In genomic region chrIV:12605401-12605800, ce11 we compare ENCODE assay signal across 8 worm cellular contexts.
TF ChIP-seq lines count a peak whose summit lies in the region.

TSS of gene Y55D9A.2 (minus strand) at chrIV:12605431.

TF ChIP-seq in whole organism, L1 larva, 84 proteins besides CTCF, POLR2A, EP300 and RAD21 (continues in another document):
- TF ChIP-seq alr-1 (tag; optimal IDR thresholded peaks at IDR 0.05; lab: Kevin White, UChicago; ENCODE audit: borderline replicate concordance) (no peak), snpc-4 (tag; optimal IDR thresholded peaks at IDR 0.05; lab: Kevin White, UChicago) (no peak), mab-9 (GFP tag; IDR thresholded peaks at IDR 0.05; lab: Robert Waterston, UW) (no peak), nhr-90 (tag; optimal IDR thresholded peaks at IDR 0.05; lab: Kevin White, UChicago; ENCODE audit: poor library complexity) (peak; percentile 46), swsn-7 (tag; optimal IDR thresholded peaks at IDR 0.05; lab: Kevin White, UChicago) (peak; percentile 34), ceh-88 (GFP tag; IDR thresholded peaks at IDR 0.05; lab: Robert Waterston, UW) (no peak), nhr-85 (tag; lab: Kevin White, UChicago) (no peak), efl-3 (GFP tag; optimal IDR thresholded peaks at IDR 0.05; lab: Kevin White, UChicago) (no peak), ceh-82 (tag; optimal IDR thresholded peaks at IDR 0.05; lab: Kevin White, UChicago) (peak in 1 of 3 experiments; percentile 23), nhr-12 (tag; optimal IDR thresholded peaks at IDR 0.05; lab: Kevin White, UChicago) (no peak), dsc-1 (tag; optimal IDR thresholded peaks at IDR 0.05; lab: Kevin White, UChicago) (no peak)

TF ChIP-seq in whole organism, L2 larva, 48 proteins besides CTCF, POLR2A, EP300 and RAD21 (continues in another document):
- TF ChIP-seq mdl-1 (tag; optimal IDR thresholded peaks at IDR 0.05; lab: Kevin White, UChicago) (no peak), sma-9 (GFP tag; optimal IDR thresholded peaks at IDR 0.05; lab: Kevin White, UChicago) (no peak), sma-9 (tag; optimal IDR thresholded peaks at IDR 0.05; lab: Kevin White, UChicago) (no peak), gmeb-1 (tag; optimal IDR thresholded peaks at IDR 0.05; lab: Kevin White, UChicago) (peak; percentile 63), elt-3 (tag; optimal IDR thresholded peaks at IDR 0.05; lab: Kevin White, UChicago) (no peak), lin-11 (tag; optimal IDR thresholded peaks at IDR 0.05; lab: Kevin White, UChicago) (no peak), egl-27 (tag; optimal IDR thresholded peaks at IDR 0.05; lab: Kevin White, UChicago) (no peak), elt-1 (tag; optimal IDR thresholded peaks at IDR 0.05; lab: Kevin White, UChicago) (no peak), nhr-12 (tag; optimal IDR thresholded peaks at IDR 0.05; lab: Kevin White, UChicago) (no peak), dmd-4 (tag; optimal IDR thresholded peaks at IDR 0.05; lab: Kevin White, UChicago) (no peak), unc-55 (GFP tag; optimal IDR thresholded peaks at IDR 0.05; lab: Kevin White, UChicago) (peak; percentile 46), nhr-25 (tag; optimal IDR thresholded peaks at IDR 0.05; lab: Kevin White, UChicago) (no peak)

TF ChIP-seq in whole organism, L3 larva, 47 proteins besides CTCF, POLR2A, EP300 and RAD21:
- TF ChIP-seq lin-15B (tag; optimal IDR thresholded peaks at IDR 0.05; lab: Kevin White, UChicago) = peak; percentile 79
- TF ChIP-seq ceh-9 (tag; optimal IDR thresholded peaks at IDR 0.05; lab: Kevin White, UChicago) = no peak
- peak; percentile 57 for TF ChIP-seq pha-4 (tag; optimal IDR thresholded peaks at IDR 0.05; lab: Kevin White, UChicago)
- TF ChIP-seq nhr-28 (tag; optimal IDR thresholded peaks at IDR 0.05; lab: Kevin White, UChicago) = no peak
- peak; percentile 11 for TF ChIP-seq nhr-25 (tag; optimal IDR thresholded peaks at IDR 0.05; lab: Kevin White, UChicago)
- TF ChIP-seq egl-27 (tag; optimal IDR thresholded peaks at IDR 0.05; lab: Kevin White, UChicago) = no peak
- peak; percentile 14 for TF ChIP-seq elt-2 (tag; optimal IDR thresholded peaks at IDR 0.05; lab: Kevin White, UChicago)
- peak; percentile 15 for TF ChIP-seq snpc-4 (tag; optimal IDR thresholded peaks at IDR 0.05; lab: Kevin White, UChicago)
- no peak for TF ChIP-seq ztf-11 (tag; optimal IDR thresholded peaks at IDR 0.05; lab: Kevin White, UChicago)
- peak; percentile 38 for TF ChIP-seq nfya-1 (tag; optimal IDR thresholded peaks at IDR 0.05; lab: Kevin White, UChicago; ENCODE audit: insufficient read depth)
- TF ChIP-seq fos-1 (tag; optimal IDR thresholded peaks at IDR 0.05; lab: Kevin White, UChicago) = no peak
- TF ChIP-seq unc-39 (tag; optimal IDR thresholded peaks at IDR 0.05; lab: Kevin White, UChicago) = no peak

TF ChIP-seq in whole organism, L4 larva, 104 proteins besides CTCF, POLR2A, EP300 and RAD21 (continues in another document):
- no peak for TF ChIP-seq hlh-30 (tag; optimal IDR thresholded peaks at IDR 0.05; lab: Kevin White, UChicago; ENCODE audit: insufficient read depth)
- peak; percentile 40 for TF ChIP-seq dpl-1 (GFP tag; optimal IDR thresholded peaks at IDR 0.05; lab: Kevin White, UChicago)
- TF ChIP-seq dmd-8 (GFP tag; IDR thresholded peaks at IDR 0.05; lab: Robert Waterston, UW) = no peak
- peak in 1 of 2 experiments; percentile 64 for TF ChIP-seq lsy-2 (tag; optimal IDR thresholded peaks at IDR 0.05; lab: Kevin White, UChicago)
- no peak for TF ChIP-seq nhr-48 (tag; optimal IDR thresholded peaks at IDR 0.05; lab: Kevin White, UChicago)
- peak; percentile 2 for TF ChIP-seq mep-1 (tag; optimal IDR thresholded peaks at IDR 0.05; lab: Kevin White, UChicago)
- no peak for TF ChIP-seq Y5F2A.4 (GFP tag; optimal IDR thresholded peaks at IDR 0.05; lab: Kevin White, UChicago)
- TF ChIP-seq madf-9 (GFP tag; conservative IDR thresholded peaks at IDR 0.05; lab: Robert Waterston, UW) = no peak
- TF ChIP-seq mdl-1 (tag; optimal IDR thresholded peaks at IDR 0.05; lab: Kevin White, UChicago) = no peak
- TF ChIP-seq unc-130 (GFP tag; optimal IDR thresholded peaks at IDR 0.05; lab: Kevin White, UChicago) = peak; percentile 4
- TF ChIP-seq snpc-4 (tag; optimal IDR thresholded peaks at IDR 0.05; lab: Kevin White, UChicago) = no peak
- peak; percentile 90 for TF ChIP-seq lin-38 (GFP tag; IDR thresholded peaks at IDR 0.05; lab: Robert Waterston, UW)

TF ChIP-seq in whole organism, early embryonic, 17 proteins besides CTCF, POLR2A, EP300 and RAD21:
- TF ChIP-seq hmbx-1 (tag; optimal IDR thresholded peaks at IDR 0.05; lab: Kevin White, UChicago) (peak; percentile 36), hnd-1 (tag; optimal IDR thresholded peaks at IDR 0.05; lab: Kevin White, UChicago) (no peak)

TF ChIP-seq in whole organism, midembryonic, 9 proteins besides CTCF, POLR2A, EP300 and RAD21:
- TF ChIP-seq flt-1 (GFP tag; IDR thresholded peaks at IDR 0.05; lab: Robert Waterston, UW) (0 out of 2 replicates have a peak, but pooled peaks have one; percentile 40), T22C8.4 (GFP tag; IDR thresholded peaks at IDR 0.05; lab: Robert Waterston, UW) (no peak)

TF ChIP-seq in whole organism, mixed stage, embryonic, 35 proteins besides CTCF, POLR2A, EP300 and RAD21:
- TF ChIP-seq nhr-12 (tag; optimal IDR thresholded peaks at IDR 0.05; lab: Kevin White, UChicago) (no peak), unc-62 (GFP tag; optimal IDR thresholded peaks at IDR 0.05; lab: Kevin White, UChicago) (no peak), bed-3 (GFP tag; optimal IDR thresholded peaks at IDR 0.05; lab: Kevin White, UChicago) (no peak), nhr-2 (tag; optimal IDR thresholded peaks at IDR 0.05; lab: Kevin White, UChicago) (no peak), sptf-1 (tag; optimal IDR thresholded peaks at IDR 0.05; lab: Kevin White, UChicago) (peak; percentile 2), ces-1 (GFP tag; optimal IDR thresholded peaks at IDR 0.05; lab: Kevin White, UChicago) (peak; percentile 52), ham-2 (GFP tag; optimal IDR thresholded peaks at IDR 0.05; lab: Kevin White, UChicago) (no peak), ceh-39 (tag; optimal IDR thresholded peaks at IDR 0.05; lab: Kevin White, UChicago) (peak; percentile 3), mep-1 (tag; optimal IDR thresholded peaks at IDR 0.05; lab: Kevin White, UChicago) (no peak), nhr-237 (tag; optimal IDR thresholded peaks at IDR 0.05; lab: Kevin White, UChicago) (no peak)

TF ChIP-seq in whole organism, young adult, 124 proteins besides CTCF, POLR2A, EP300 and RAD21:
- 0 out of 2 replicates have a peak, but pooled peaks have one; percentile 6 for TF ChIP-seq F33H1.4 (GFP tag; IDR thresholded peaks at IDR 0.05; lab: Robert Waterston, UW)
- TF ChIP-seq F49E8.2 (tag; optimal IDR thresholded peaks at IDR 0.05; lab: Kevin White, UChicago; ENCODE audit: insufficient read depth) = peak; percentile 40
- TF ChIP-seq snpc-4 (GFP tag; optimal IDR thresholded peaks at IDR 0.05; lab: Kevin White, UChicago) = no peak
- TF ChIP-seq snpc-4 (tag; optimal IDR thresholded peaks at IDR 0.05; lab: Kevin White, UChicago) = peak in 1 of 4 experiments; percentile 50
- TF ChIP-seq ekl-4 (GFP tag; IDR thresholded peaks at IDR 0.05; lab: Robert Waterston, UW) = no peak
- 0 out of 2 replicates have a peak, but pooled peaks have one; percentile 11 for TF ChIP-seq Y79H2A.3 (GFP tag; conservative IDR thresholded peaks at IDR 0.05; lab: Robert Waterston, UW)
- peak; percentile 11 for TF ChIP-seq F23B12.7 (tag; optimal IDR thresholded peaks at IDR 0.05; lab: Kevin White, UChicago; ENCODE audit: insufficient read depth)
- peak; percentile 22 for TF ChIP-seq lsl-1 (GFP tag; optimal IDR thresholded peaks at IDR 0.05; lab: Kevin White, UChicago)
- TF ChIP-seq snpc-1.3 (tag; optimal IDR thresholded peaks at IDR 0.05; lab: Kevin White, UChicago; ENCODE audit: insufficient read depth) = peak; percentile 42
- TF ChIP-seq egrh-3 (GFP tag; IDR thresholded peaks at IDR 0.05; lab: Robert Waterston, UW) = no peak
- TF ChIP-seq Y53G8AR.9 (GFP tag; conservative IDR thresholded peaks at IDR 0.05; lab: Robert Waterston, UW) = 0 out of 2 replicates have a peak, but pooled peaks have one; percentile 38
- peak; percentile 21; the same call in 1 of the 2 replicates for TF ChIP-seq B0336.3 (GFP tag; IDR thresholded peaks at IDR 0.05; lab: Robert Waterston, UW)
- peak; percentile 39 for TF ChIP-seq him-1 (tag; optimal IDR thresholded peaks at IDR 0.05; lab: Kevin White, UChicago)
- TF ChIP-seq attf-6 (GFP tag; IDR thresholded peaks at IDR 0.05; lab: Robert Waterston, UW) = no peak
- TF ChIP-seq mcd-1 (GFP tag; IDR thresholded peaks at IDR 0.05; lab: Robert Waterston, UW) = peak; percentile 82
